Worm (Caenorhabditis elegans) whole organism, late embryonic: Measurements from ENCODE around the gene mrps-34.
A peak's percentile ranks its signal among the peaks of the same experiment; 100 is the strongest.

ENCODE experiments used
- C38D4.7 ChIP-seq: fragments of 200-800 bp; sonication (Bioruptor generic); optimal IDR thresholded peaks from 2 replicates; lab custom pipeline; 2018; ENCODE audit warnings: mild to moderate bottlenecking, missing genetic modification characterization, moderate library complexity, missing compliant biosample characterization
- F13H6.1 ChIP-seq: sonication (generic microtip); optimal IDR thresholded peaks from 2 replicates; lab custom pipeline; 2016; ENCODE audit warnings: missing genetic modification characterization, missing compliant biosample characterization
- K02D7.2 ChIP-seq: sonication (generic microtip); optimal IDR thresholded peaks from 2 replicates; lab custom pipeline; 2017; ENCODE audit warnings: mild to moderate bottlenecking, missing genetic modification characterization, missing compliant biosample characterization
- K09A11.1 ChIP-seq: sonication (generic microtip); optimal IDR thresholded peaks from 2 replicates; lab custom pipeline; 2017; ENCODE audit warnings: antibody characterized with exemption, mild to moderate bottlenecking, missing genetic modification characterization, missing compliant biosample characterization; ENCODE audit not compliant: insufficient read depth
- Y22D7AL.16 ChIP-seq: sonication (generic microtip); optimal IDR thresholded peaks from 2 replicates; lab custom pipeline; 2016; ENCODE audit warnings: missing genetic modification characterization, missing compliant biosample characterization
- ama-1 ChIP-seq: fragments of 150-350 bp; optimal IDR thresholded peaks from 2 replicates; lab custom pipeline; 2014
- ceh-18 ChIP-seq: sonication (generic microtip); optimal IDR thresholded peaks from 2 replicates; lab custom pipeline; 2016; ENCODE audit warnings: missing genetic modification characterization, missing compliant biosample characterization
- ceh-2 ChIP-seq: sonication (generic microtip); optimal IDR thresholded peaks from 2 replicates; lab custom pipeline; 2016; ENCODE audit warnings: missing genotype, missing genetic modification characterization, missing compliant biosample characterization
- ceh-22 ChIP-seq: sonication (generic microtip); optimal IDR thresholded peaks from 2 replicates; lab custom pipeline; 2017; ENCODE audit warnings: missing biosample characterization, missing genetic modification characterization
- ceh-24 ChIP-seq: sonication (generic microtip); optimal IDR thresholded peaks from 2 replicates; lab custom pipeline; 2016; ENCODE audit warnings: mild to moderate bottlenecking, missing genetic modification characterization, missing compliant biosample characterization
- ceh-6 ChIP-seq: fragments of 200-800 bp; sonication (Bioruptor generic); optimal IDR thresholded peaks from 2 replicates; lab custom pipeline; 2018; ENCODE audit warnings: mild to moderate bottlenecking, missing genetic modification characterization, missing compliant biosample characterization
- dve-1 ChIP-seq: sonication (generic microtip); optimal IDR thresholded peaks from 2 replicates; lab custom pipeline; 2017; ENCODE audit warnings: antibody characterized with exemption, mild to moderate bottlenecking, missing genetic modification characterization, missing compliant biosample characterization
- elt-2 ChIP-seq: sonication (generic microtip); optimal IDR thresholded peaks from 2 replicates; lab custom pipeline; 2016; ENCODE audit warnings: missing genetic modification reagents, missing genetic modification characterization, missing compliant biosample characterization
- elt-4 ChIP-seq: sonication (generic microtip); optimal IDR thresholded peaks from 2 replicates; lab custom pipeline; 2016; ENCODE audit warnings: missing genetic modification characterization, missing compliant biosample characterization
- ets-4 ChIP-seq: sonication (generic microtip); optimal IDR thresholded peaks from 2 replicates; lab custom pipeline; 2016; ENCODE audit warnings: missing genetic modification characterization, missing compliant biosample characterization
- eyg-1 ChIP-seq: sonication (generic microtip); optimal IDR thresholded peaks from 2 replicates; lab custom pipeline; 2016; ENCODE audit warnings: missing genotype, missing genetic modification characterization, missing compliant biosample characterization
- fkh-10 ChIP-seq: fragments of 150-350 bp; optimal IDR thresholded peaks from 2 replicates; lab custom pipeline; 2014; ENCODE audit warnings: missing biosample characterization, missing genetic modification reagents, missing genetic modification characterization
- fkh-6 ChIP-seq: sonication (generic microtip); optimal IDR thresholded peaks from 2 replicates; lab custom pipeline; 2016; ENCODE audit warnings: missing genetic modification characterization, missing compliant biosample characterization
- gmeb-2 ChIP-seq: sonication (generic microtip); optimal IDR thresholded peaks from 2 replicates; lab custom pipeline; 2016; ENCODE audit warnings: missing genetic modification characterization, inconsistent platforms, missing compliant biosample characterization
- hlh-13 ChIP-seq: fragments of 200-800 bp; sonication (Bioruptor generic); optimal IDR thresholded peaks from 2 replicates; lab custom pipeline; 2018; ENCODE audit warnings: mild to moderate bottlenecking, missing genetic modification characterization, missing compliant biosample characterization
- hlh-30 ChIP-seq: sonication (generic microtip); optimal IDR thresholded peaks from 2 replicates; lab custom pipeline; 2017; ENCODE audit warnings: antibody characterized with exemption, missing genetic modification characterization, missing compliant biosample characterization; ENCODE audit not compliant: insufficient read depth
- hlh-6 ChIP-seq: sonication (generic microtip); optimal IDR thresholded peaks from 2 replicates; lab custom pipeline; 2016; ENCODE audit warnings: missing genotype, missing genetic modification characterization, missing compliant biosample characterization
- hlh-8 ChIP-seq: sonication (generic microtip); optimal IDR thresholded peaks from 2 replicates; lab custom pipeline; 2016; ENCODE audit warnings: missing genotype, missing genetic modification characterization, missing compliant biosample characterization
- lim-6 ChIP-seq: sonication (generic microtip); optimal IDR thresholded peaks from 2 replicates; lab custom pipeline; 2016; ENCODE audit warnings: missing genetic modification characterization, missing compliant biosample characterization
- madf-2 ChIP-seq: sonication (generic microtip); optimal IDR thresholded peaks from 2 replicates; lab custom pipeline; 2017; ENCODE audit warnings: missing genetic modification characterization, missing compliant biosample characterization
- mec-3 ChIP-seq: sonication (generic microtip); optimal IDR thresholded peaks from 2 replicates; lab custom pipeline; 2016; ENCODE audit warnings: borderline replicate concordance, missing genetic modification characterization, missing compliant biosample characterization
- nhr-11 ChIP-seq: fragments of 150-350 bp; optimal IDR thresholded peaks from 2 replicates; lab custom pipeline; 2014; ENCODE audit warnings: missing biosample characterization, missing genetic modification characterization
- npax-4 ChIP-seq: sonication (generic microtip); optimal IDR thresholded peaks from 2 replicates; lab custom pipeline; 2016; ENCODE audit warnings: missing genetic modification characterization, missing compliant biosample characterization
- odd-2 ChIP-seq: sonication (generic microtip); optimal IDR thresholded peaks from 2 replicates; lab custom pipeline; 2017; ENCODE audit warnings: antibody characterized with exemption, mild to moderate bottlenecking, missing genetic modification characterization, missing compliant biosample characterization
- pag-3 ChIP-seq: sonication (generic microtip); optimal IDR thresholded peaks from 2 replicates; lab custom pipeline; 2016; ENCODE audit warnings: missing compliant biosample characterization, missing genetic modification characterization, borderline replicate concordance
- pqm-1 ChIP-seq: sonication (generic microtip); optimal IDR thresholded peaks from 2 replicates; lab custom pipeline; 2016; ENCODE audit warnings: missing genetic modification characterization, missing compliant biosample characterization
- ref-2 ChIP-seq: sonication (generic microtip); optimal IDR thresholded peaks from 2 replicates; lab custom pipeline; 2016; ENCODE audit warnings: missing genetic modification characterization, missing compliant biosample characterization
- rnt-1 ChIP-seq: sonication (generic microtip); optimal IDR thresholded peaks from 2 replicates; lab custom pipeline; 2016; ENCODE audit warnings: missing genetic modification characterization, missing compliant biosample characterization
- sdc-2 ChIP-seq: sonication (generic microtip); optimal IDR thresholded peaks from 2 replicates; lab custom pipeline; 2016; ENCODE audit warnings: missing genotype, missing genetic modification characterization, missing compliant biosample characterization
- sox-2 ChIP-seq: fragments of 200-800 bp; sonication (Bioruptor generic); IDR thresholded peaks from 2 replicates; pipeline ENCODE4 v1.3.6; 2022; ENCODE audit warnings: missing genetic modification reagents, missing genetic modification characterization, missing compliant biosample characterization
- sox-4 ChIP-seq: sonication (generic microtip); optimal IDR thresholded peaks from 2 replicates; lab custom pipeline; 2017; ENCODE audit warnings: mild to moderate bottlenecking, missing genetic modification characterization, inconsistent platforms, missing compliant biosample characterization
- tbx-2 ChIP-seq: sonication (generic microtip); optimal IDR thresholded peaks from 2 replicates; lab custom pipeline; 2016; ENCODE audit warnings: missing genetic modification characterization, missing compliant biosample characterization
- unc-3 ChIP-seq, 2 experiments: fragments of 200-800 bp in 1 of 2; sonication (Bioruptor generic) in 1 of 2; sonication (generic microtip) in 1 of 2; conservative IDR thresholded peaks in 1 of 2; optimal IDR thresholded peaks in 1 of 2; 2 replicates each; pipeline versions ENCODE4 v1.3.6 to Lab custom; 2016 to 2022; ENCODE audit warnings: missing compliant biosample characterization in 2 of 2, missing genetic modification characterization in 2 of 2, missing genetic modification reagents in 1 of 2
- unc-42 ChIP-seq: sonication (generic microtip); optimal IDR thresholded peaks from 2 replicates; lab custom pipeline; 2016; ENCODE audit warnings: missing genotype, missing genetic modification characterization, missing compliant biosample characterization
- unc-55 ChIP-seq: sonication (generic microtip); optimal IDR thresholded peaks from 2 replicates; lab custom pipeline; 2017; ENCODE audit warnings: missing biosample characterization, missing genetic modification reagents, missing genetic modification characterization

mrps-34 gene

ce11 chrIII:4504358-4504757 lies 37.9 kb downstream of the mrps-34 start (continued):
- no peak for TF ChIP-seq hlh-8 (tag; lab: Kevin White, UChicago)
- TF ChIP-seq ets-4 (tag; lab: Kevin White, UChicago) = no peak
- TF ChIP-seq nhr-11 (tag; lab: Kevin White, UChicago) = no peak
- no peak for TF ChIP-seq fkh-10 (GFP tag; lab: Kevin White, UChicago)
- TF ChIP-seq Y22D7AL.16 = no peak
- no peak for TF ChIP-seq eyg-1 (tag; lab: Kevin White, UChicago)
- no peak for TF ChIP-seq dve-1 (tag; lab: Kevin White, UChicago)
- TF ChIP-seq unc-42 (tag; lab: Kevin White, UChicago) = peak; percentile 11
- TF ChIP-seq fkh-6 (tag; lab: Kevin White, UChicago) = no peak
- no peak for TF ChIP-seq odd-2 (tag; lab: Kevin White, UChicago)
- no peak for TF ChIP-seq elt-2
- no peak for TF ChIP-seq gmeb-2 (tag; lab: Kevin White, UChicago)
- TF ChIP-seq lim-6 (tag; lab: Kevin White, UChicago) = no peak
- no peak for TF ChIP-seq K02D7.2 (tag; lab: Kevin White, UChicago)
- no peak for TF ChIP-seq ama-1 (lab: Kevin White, UChicago)
- TF ChIP-seq mec-3 (tag; lab: Kevin White, UChicago) = no peak
- peak; percentile 23 for TF ChIP-seq rnt-1
- TF ChIP-seq sdc-2 (tag; lab: Kevin White, UChicago) = no peak
- no peak for TF ChIP-seq elt-4 (tag; lab: Kevin White, UChicago)
- no peak for TF ChIP-seq ceh-22 (tag; lab: Kevin White, UChicago)
- peak; percentile 26 for TF ChIP-seq tbx-2 (tag; lab: Kevin White, UChicago)
- TF ChIP-seq ref-2 (tag; lab: Kevin White, UChicago) = no peak
- peak; percentile 28 for TF ChIP-seq K09A11.1 (tag; lab: Kevin White, UChicago)
- no peak for TF ChIP-seq hlh-13 (GFP tag; lab: Kevin White, UChicago)

ce11 chrIII:4502559-4503240 lies 39.6 kb downstream of the mrps-34 start:
- TF ChIP-seq unc-55 (peak; percentile 49), rnt-1 (no peak), nhr-11 (tag; lab: Kevin White, UChicago) (no peak), ceh-18 (tag; lab: Kevin White, UChicago) (no peak), pqm-1 (no peak), hlh-30 (tag; lab: Kevin White, UChicago) (peak; percentile 52), elt-2 (peak; percentile 67), ceh-2 (no peak), npax-4 (tag; lab: Kevin White, UChicago) (no peak), eyg-1 (tag; lab: Kevin White, UChicago) (no peak), sox-4 (tag; lab: Kevin White, UChicago) (no peak), unc-3 (GFP tag; conservative IDR thresholded peaks at IDR 0.05; lab: Robert Waterston, UW) (no peak), unc-3 (tag; optimal IDR thresholded peaks at IDR 0.05; lab: Kevin White, UChicago) (no peak), ceh-24 (tag; lab: Kevin White, UChicago) (no peak), pag-3 (tag; lab: Kevin White, UChicago) (no peak)

- TF ChIP-seq ceh-6 (GFP tag; lab: Kevin White, UChicago) (no peak), hlh-30 (tag; lab: Kevin White, UChicago) (no peak), Y22D7AL.16 (no peak)
These were observed 43.3 kb downstream of the mrps-34 start, which contains the start of the genes C07G2.5 and atf-7 for ce11 chrIII:4498938-4499337. Gene C07G2.5, minus strand, starts transcription at chrIII:4499038. Gene atf-7, minus strand, starts transcription at chrIII:4499045.

- TF ChIP-seq madf-2 (tag; lab: Kevin White, UChicago) (no peak), odd-2 (tag; lab: Kevin White, UChicago) (no peak), mec-3 (tag; lab: Kevin White, UChicago) (no peak), ceh-2 (no peak), sdc-2 (tag; lab: Kevin White, UChicago) (no peak), F13H6.1 (tag; lab: Kevin White, UChicago) (no peak), C38D4.7 (GFP tag; lab: Kevin White, UChicago) (no peak), Y22D7AL.16 (no peak), sox-2 (no peak), ceh-18 (tag; lab: Kevin White, UChicago) (no peak), hlh-6 (tag; lab: Kevin White, UChicago) (no peak)
These were observed 46.2 kb downstream of the mrps-34 start for ce11 chrIII:4496085-4496484.
